Worm (Caenorhabditis elegans): ENCODE data around the gene mmad-1.

DNA sequence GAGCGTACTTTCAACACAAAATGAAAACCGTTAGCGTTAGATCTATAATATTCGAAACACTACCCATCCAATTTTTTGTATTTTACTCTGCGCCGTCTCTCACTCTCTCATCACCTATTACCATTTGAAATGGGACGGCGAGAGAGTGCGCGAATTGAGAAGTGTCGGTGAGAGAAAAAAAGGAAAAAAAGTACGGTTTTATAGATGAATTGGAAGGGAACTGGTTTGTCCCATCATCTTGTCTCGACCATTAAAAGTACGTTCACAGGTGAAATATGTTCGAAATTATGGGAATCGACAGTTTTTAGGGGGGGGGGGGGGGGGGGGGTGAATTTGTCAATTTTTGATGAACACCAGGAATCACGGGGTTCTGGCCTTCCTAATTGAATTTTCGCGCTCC lies 14.1 kb downstream of the mmad-1 start:
- TF ChIP-seq fos-1 (tag; optimal IDR thresholded peaks at IDR 0.05) (no peak), ama-1 (optimal IDR thresholded peaks at IDR 0.05) (no peak), sea-2 (GFP tag; optimal IDR thresholded peaks at IDR 0.05) (no peak), lin-39 (tag; optimal IDR thresholded peaks at IDR 0.05) (no peak), pqm-1 (tag; optimal IDR thresholded peaks at IDR 0.05) (no peak), ZK546.5 (tag; optimal IDR thresholded peaks at IDR 0.05) (no peak), R02D3.7 (tag; optimal IDR thresholded peaks at IDR 0.05) (no peak)
